Worm (Caenorhabditis elegans) whole organism, L4/young adult: ENCODE measurements around the gene hnd-1.

ENCODE experiments used
- W03F9.2 ChIP-seq: fragments of 150-350 bp; optimal IDR thresholded peaks from 2 replicates; lab custom pipeline; 2014; ENCODE audit warnings: missing biosample characterization, missing genetic modification characterization
- dao-5 ChIP-seq: sonication (generic microtip); optimal IDR thresholded peaks from 2 replicates; lab custom pipeline; 2016; ENCODE audit warnings: missing genotype, missing genetic modification characterization, moderate library complexity, missing compliant biosample characterization
- him-1 ChIP-seq: sonication (generic microtip); optimal IDR thresholded peaks from 2 replicates; lab custom pipeline; 2016; ENCODE audit warnings: missing genotype, missing genetic modification reagents, missing genetic modification characterization, missing compliant biosample characterization

DNA sequence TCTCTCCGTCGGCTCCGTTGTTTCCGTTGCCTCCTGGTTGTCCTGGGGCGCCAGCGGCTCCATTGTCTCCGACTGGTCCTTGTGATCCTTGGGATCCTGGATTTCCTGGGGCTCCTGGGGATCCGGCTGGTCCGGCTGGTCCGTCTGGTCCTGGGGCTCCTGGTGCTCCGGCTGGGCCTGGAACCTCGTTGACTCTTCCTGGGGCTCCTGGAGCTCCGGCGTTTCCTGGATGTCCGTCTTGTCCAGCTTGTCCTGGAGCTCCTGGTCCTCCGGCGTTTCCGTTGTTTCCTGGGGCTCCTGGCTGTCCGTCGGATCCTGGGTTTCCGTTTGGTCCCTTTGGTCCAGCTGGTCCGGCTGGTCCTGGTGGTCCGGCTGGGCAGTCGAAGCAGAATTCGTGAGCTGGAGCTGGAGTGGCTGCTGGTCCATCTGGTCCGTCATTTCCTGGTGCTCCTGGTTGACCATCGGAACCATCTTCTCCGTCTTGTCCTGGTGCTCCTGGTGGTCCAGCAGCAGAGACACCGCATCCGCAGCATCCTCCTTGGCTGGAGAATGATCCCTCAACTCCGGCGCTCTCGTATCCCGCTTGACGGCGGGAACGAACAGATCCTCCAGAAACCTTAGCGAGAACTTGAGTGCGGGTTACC is 27.2 kb downstream of the hnd-1 start:
- no peak for TF ChIP-seq dao-5 (tag; lab: Kevin White, UChicago)
- no peak for TF ChIP-seq him-1
- TF ChIP-seq W03F9.2 (tag; lab: Kevin White, UChicago): no peak
